Worm (Caenorhabditis elegans) whole organism, midembryonic: ENCODE measurements around the gene parg-1.

Experiments used
- flt-1 ChIP-seq: fragments of 200-800 bp; sonication (Bioruptor generic); IDR thresholded peaks from 2 replicates; pipeline ENCODE4 v1.3.6; 2022; ENCODE audit warnings: missing genetic modification characterization, missing compliant biosample characterization
- ref-1 ChIP-seq: fragments of 200-800 bp; sonication (Bioruptor generic); conservative IDR thresholded peaks from 2 replicates; pipeline ENCODE4 v1.3.6; 2022; ENCODE audit warnings: missing genetic modification reagents, missing genetic modification characterization, missing compliant biosample characterization

DNA sequence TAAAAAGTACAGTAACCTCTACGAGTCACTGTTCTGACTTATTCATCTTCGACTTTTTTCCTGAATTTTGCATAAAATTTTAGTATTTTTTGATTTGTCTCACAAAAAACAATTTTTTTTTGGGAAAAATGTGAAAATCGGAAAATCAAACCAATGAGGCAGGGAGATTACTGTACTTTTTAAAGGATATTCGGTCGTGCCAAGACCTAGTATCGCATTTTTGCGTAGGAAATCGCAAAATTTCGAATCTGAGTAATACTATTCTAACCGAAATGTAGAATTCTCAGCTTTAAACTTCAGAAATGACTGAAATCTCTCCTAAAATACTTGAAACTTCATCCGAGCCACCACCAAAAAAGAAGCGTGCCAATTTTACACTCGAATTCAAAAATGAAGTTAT lies 8.3 kb upstream of the parg-1 start, which contains the start of gene F21D5.4:
- TF ChIP-seq ref-1 (GFP tag; lab: Robert Waterston, UW) (no peak), flt-1 (no peak)
